Fruit fly (Drosophila melanogaster) whole organism, embryonic: Measurements from ENCODE around the gene Csas.

ENCODE experiments used
- Antp ChIP-seq: fragments of 200-800 bp; sonication (Bioruptor generic); optimal IDR thresholded peaks from 3 replicates; lab custom pipeline; 2016; ENCODE audit warnings: missing biosample characterization, missing genetic modification characterization
- Atf-2 ChIP-seq: fragments of 200-800 bp; sonication (Bioruptor generic); optimal IDR thresholded peaks from 2 replicates; lab custom pipeline; 2016; ENCODE audit warnings: missing biosample characterization, missing genetic modification characterization
- CG10543 ChIP-seq: fragments of 200-800 bp; sonication (Bioruptor generic); optimal IDR thresholded peaks from 3 replicates; lab custom pipeline; 2017; ENCODE audit warnings: missing biosample characterization, mild to moderate bottlenecking, missing genetic modification characterization, moderate library complexity
- CG10565 ChIP-seq: fragments of 200-800 bp; sonication (Bioruptor generic); optimal IDR thresholded peaks from 3 replicates; lab custom pipeline; 2016; ENCODE audit warnings: missing biosample characterization, mild to moderate bottlenecking, missing genetic modification characterization
- CG12155 ChIP-seq: fragments of 200-800 bp; sonication (Bioruptor generic); optimal IDR thresholded peaks from 3 replicates; lab custom pipeline; 2016; ENCODE audit warnings: missing biosample characterization, missing genetic modification characterization
- CG13894 ChIP-seq: fragments of 200-800 bp; sonication (Bioruptor generic); optimal IDR thresholded peaks from 3 replicates; lab custom pipeline; 2018; ENCODE audit warnings: missing biosample characterization, mild to moderate bottlenecking, missing genetic modification characterization, moderate library complexity
- CG14014 ChIP-seq: fragments of 200-800 bp; sonication (Bioruptor generic); IDR thresholded peaks from 2 replicates; pipeline ENCODE4 v1.3.6; 2022; ENCODE audit warnings: missing biosample characterization, missing genetic modification characterization
- CG1603 ChIP-seq: fragments of 200-800 bp; sonication (Bioruptor generic); optimal IDR thresholded peaks from 2 replicates; lab custom pipeline; 2019; ENCODE audit warnings: missing biosample characterization, mild to moderate bottlenecking, missing genetic modification characterization, moderate library complexity
- CG17186 ChIP-seq: fragments of 200-800 bp; sonication (Bioruptor generic); optimal IDR thresholded peaks from 3 replicates; lab custom pipeline; 2017; ENCODE audit warnings: missing biosample characterization, missing genetic modification reagents, missing genetic modification characterization
- CG17328 ChIP-seq: fragments of 200-800 bp; sonication (Bioruptor generic); IDR thresholded peaks from 2 replicates; pipeline ENCODE4 v1.3.6; 2022; ENCODE audit warnings: missing biosample characterization, missing genetic modification characterization
- CG17612 ChIP-seq: fragments of 200-800 bp; sonication (Bioruptor generic); IDR thresholded peaks from 2 replicates; pipeline ENCODE4 v1.3.6; 2022; ENCODE audit warnings: missing biosample characterization, missing genetic modification characterization
- CG17802 ChIP-seq: fragments of 200-800 bp; sonication (Bioruptor generic); optimal IDR thresholded peaks from 2 replicates; lab custom pipeline; 2018; ENCODE audit warnings: missing biosample characterization, mild to moderate bottlenecking, missing genetic modification characterization, moderate library complexity
- CG31388 ChIP-seq: fragments of 200-800 bp; sonication (Bioruptor generic); optimal IDR thresholded peaks from 2 replicates; lab custom pipeline; 2016; ENCODE audit warnings: missing biosample characterization, missing genetic modification characterization
- CG32532 ChIP-seq: fragments of 200-800 bp; sonication (Bioruptor generic); IDR thresholded peaks from 2 replicates; pipeline ENCODE4 v1.3.6; 2022; ENCODE audit warnings: missing biosample characterization, missing genetic modification characterization
- CG3847 ChIP-seq: fragments of 200-800 bp; sonication (Bioruptor generic); IDR thresholded peaks from 2 replicates; pipeline ENCODE4 v1.3.6; 2022; ENCODE audit warnings: missing biosample characterization, missing genetic modification characterization
- CG4617 ChIP-seq: fragments of 200-800 bp; sonication (Bioruptor generic); optimal IDR thresholded peaks from 3 replicates; lab custom pipeline; 2016; ENCODE audit warnings: missing biosample characterization, missing genetic modification characterization, borderline replicate concordance
- D19A ChIP-seq: fragments of 200-800 bp; optimal IDR thresholded peaks from 3 replicates; lab custom pipeline; 2019; ENCODE audit warnings: missing biosample characterization, mild to moderate bottlenecking, missing genetic modification characterization, moderate library complexity
- Dip2 ChIP-seq: fragments of 200-800 bp; sonication (Bioruptor generic); IDR thresholded peaks from 2 replicates; pipeline ENCODE4 v1.3.6; 2022; ENCODE audit warnings: missing biosample characterization, missing genetic modification characterization
- Doc3 ChIP-seq: fragments of 200-800 bp; sonication (Bioruptor generic); IDR thresholded peaks from 3 replicates; pipeline ENCODE4 v1.3.6; 2022; ENCODE audit warnings: missing biosample characterization, missing genetic modification characterization; ENCODE audit not compliant: partially characterized antibody
- Drgx ChIP-seq: fragments of 200-800 bp; sonication (Bioruptor generic); IDR thresholded peaks from 2 replicates; pipeline ENCODE4 v1.3.6; 2022; ENCODE audit warnings: missing biosample characterization, missing genetic modification characterization
- Elba2 ChIP-seq: fragments of 200-800 bp; sonication (Bioruptor generic); optimal IDR thresholded peaks from 3 replicates; lab custom pipeline; 2016; ENCODE audit warnings: missing biosample characterization, missing genetic modification characterization
- NFAT ChIP-seq: fragments of 200-800 bp; sonication (Bioruptor generic); IDR thresholded peaks from 2 replicates; pipeline ENCODE4 v1.3.6; 2022; ENCODE audit warnings: missing biosample characterization, missing genetic modification characterization
- Neu2 ChIP-seq: fragments of 200-800 bp; sonication (Bioruptor generic); optimal IDR thresholded peaks from 3 replicates; lab custom pipeline; 2016; ENCODE audit warnings: missing biosample characterization, missing genetic modification characterization, borderline replicate concordance
- NfI ChIP-seq: fragments of 200-800 bp; sonication (Bioruptor generic); optimal IDR thresholded peaks from 3 replicates; lab custom pipeline; 2018; ENCODE audit warnings: missing biosample characterization, mild to moderate bottlenecking, missing genetic modification characterization, moderate library complexity
- Stat92E ChIP-seq, 3 experiments: fragments of >200 bp in 2 of 3; fragments of 200-800 bp in 1 of 3; sonication (Bioruptor generic) in 1 of 3; optimal IDR thresholded peaks; 2 replicates each; lab custom pipeline; 2017 to 2019; ENCODE audit warnings: missing biosample characterization in 3 of 3, missing genetic modification characterization in 3 of 3, mild to moderate bottlenecking in 1 of 3, moderate library complexity in 1 of 3
- Xrp1 ChIP-seq: fragments of 200-800 bp; sonication (Bioruptor generic); IDR thresholded peaks from 2 replicates; pipeline ENCODE4 v1.3.6; 2022; ENCODE audit warnings: missing biosample characterization, missing genetic modification characterization
- ap ChIP-seq: fragments of 200-800 bp; sonication (Bioruptor generic); IDR thresholded peaks from 2 replicates; pipeline ENCODE4 v1.3.6; 2022; ENCODE audit warnings: missing biosample characterization, missing genetic modification characterization
- cato ChIP-seq: fragments of 200-800 bp; sonication (Bioruptor generic); optimal IDR thresholded peaks from 2 replicates; lab custom pipeline; 2016; ENCODE audit warnings: missing biosample characterization, missing genetic modification characterization, borderline replicate concordance
- ems ChIP-seq: fragments of 200-800 bp; sonication (Bioruptor generic); optimal IDR thresholded peaks from 3 replicates; lab custom pipeline; 2016; ENCODE audit warnings: missing biosample characterization, missing genetic modification characterization
- fd3F ChIP-seq: fragments of 200-800 bp; sonication (Bioruptor generic); optimal IDR thresholded peaks from 2 replicates; lab custom pipeline; 2018; ENCODE audit warnings: missing biosample characterization, mild to moderate bottlenecking, missing genetic modification characterization, moderate library complexity
- grn ChIP-seq: fragments of 200-800 bp; sonication (Bioruptor generic); optimal IDR thresholded peaks from 3 replicates; lab custom pipeline; 2017; ENCODE audit warnings: missing biosample characterization, missing genetic modification characterization
- gsb ChIP-seq: fragments of 200-800 bp; sonication (Bioruptor generic); IDR thresholded peaks from 2 replicates; pipeline ENCODE4 v1.3.6; 2022; ENCODE audit warnings: missing biosample characterization, missing genetic modification characterization
- insv ChIP-seq, 2 experiments: fragments of 200-800 bp; sonication (Bioruptor generic); optimal IDR thresholded peaks; 3 replicates each; lab custom pipeline; 2016 to 2018; ENCODE audit warnings: missing biosample characterization in 2 of 2, missing genetic modification characterization in 2 of 2
- jumu ChIP-seq: fragments of 200-800 bp; sonication (Bioruptor generic); optimal IDR thresholded peaks from 3 replicates; lab custom pipeline; 2016; ENCODE audit warnings: missing biosample characterization, missing genetic modification characterization
- lmd ChIP-seq: fragments of 200-800 bp; sonication (Bioruptor generic); IDR thresholded peaks from 2 replicates; pipeline ENCODE4 v1.3.6; 2022; ENCODE audit warnings: missing biosample characterization, missing genetic modification characterization
- lov ChIP-seq, 2 experiments: fragments of 200-800 bp in 1 of 2; fragments of >200 bp in 1 of 2; sonication (Bioruptor generic) in 1 of 2; IDR thresholded peaks in 1 of 2; optimal IDR thresholded peaks in 1 of 2; 2 replicates in 1 of 2; 3 replicates in 1 of 2; pipeline versions ENCODE4 v1.3.6 to Lab custom; 2017 to 2022; ENCODE audit warnings: missing biosample characterization in 1 of 2, missing genetic modification characterization in 1 of 2
- pb ChIP-seq: fragments of 200-800 bp; sonication (Bioruptor generic); optimal IDR thresholded peaks from 3 replicates; lab custom pipeline; 2016; ENCODE audit warnings: missing biosample characterization, missing genetic modification characterization
- phol ChIP-seq: fragments of 200-800 bp; sonication (Bioruptor generic); optimal IDR thresholded peaks from 3 replicates; lab custom pipeline; 2018; ENCODE audit warnings: missing biosample characterization, mild to moderate bottlenecking, missing genetic modification characterization, moderate library complexity
- pum ChIP-seq: fragments of 200-800 bp; sonication (Bioruptor generic); optimal IDR thresholded peaks from 2 replicates; lab custom pipeline; 2016; ENCODE audit warnings: missing biosample characterization, missing genetic modification characterization
- ranshi ChIP-seq: fragments of 200-800 bp; sonication (Bioruptor generic); IDR thresholded peaks from 2 replicates; pipeline ENCODE4 v1.3.6; 2022; ENCODE audit warnings: missing biosample characterization, missing genetic modification characterization
- row ChIP-seq: fragments of 200-800 bp; sonication (Bioruptor generic); IDR thresholded peaks from 3 replicates; pipeline ENCODE4 v1.3.6; 2022; ENCODE audit warnings: missing biosample characterization, missing genetic modification characterization
- salm ChIP-seq: fragments of 200-800 bp; sonication (Bioruptor generic); optimal IDR thresholded peaks from 2 replicates; lab custom pipeline; 2018; ENCODE audit warnings: missing biosample characterization, mild to moderate bottlenecking, missing genetic modification characterization
- sr ChIP-seq: fragments of 200-800 bp; sonication (Bioruptor generic); IDR thresholded peaks from 3 replicates; pipeline ENCODE4 v1.3.6; 2022; ENCODE audit warnings: missing biosample characterization, missing genetic modification characterization
- tap ChIP-seq: fragments of 200-800 bp; optimal IDR thresholded peaks from 3 replicates; lab custom pipeline; 2019; ENCODE audit warnings: missing biosample characterization, mild to moderate bottlenecking, missing genetic modification characterization, moderate library complexity
- tgo ChIP-seq: fragments of 200-800 bp; sonication (Bioruptor generic); IDR thresholded peaks from 3 replicates; pipeline ENCODE4 v1.3.6; 2022; ENCODE audit warnings: missing biosample characterization, missing genetic modification characterization
- unc-4 ChIP-seq: fragments of 200-800 bp; sonication (Bioruptor generic); IDR thresholded peaks from 2 replicates; pipeline ENCODE4 v1.3.6; 2022; ENCODE audit warnings: missing biosample characterization, missing genetic modification characterization; ENCODE audit not compliant: partially characterized antibody
- yki ChIP-seq: fragments of >200 bp; optimal IDR thresholded peaks from 3 replicates; lab custom pipeline; 2018

The Csas gene

DNA sequence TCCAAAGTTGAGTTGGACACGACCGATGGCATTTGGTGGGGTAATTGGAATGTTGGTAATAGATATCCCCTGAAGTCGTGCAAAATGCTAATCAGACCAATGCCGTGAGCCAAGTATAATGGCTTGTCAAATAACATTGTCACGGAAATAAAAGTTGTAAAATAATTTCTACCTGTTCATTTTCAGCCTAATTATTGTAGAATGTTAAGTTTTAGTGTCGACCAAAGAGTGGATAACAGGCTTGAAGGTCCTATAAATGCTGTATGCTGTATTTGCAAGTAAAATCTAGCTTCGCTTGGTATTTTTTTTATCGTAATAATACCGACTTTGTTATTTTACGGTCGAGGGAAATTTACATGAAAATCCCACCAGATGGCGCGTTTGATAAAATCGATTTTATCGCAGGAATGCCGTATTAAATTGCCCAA lies 15.7 kb upstream of the Csas start (continued):
- TF ChIP-seq lmd (GFP tag; lab: Robert Waterston, UW): no peak
- TF ChIP-seq unc-4 (GFP tag; lab: Robert Waterston, UW): peak; percentile 55; the same call in 1 of the 2 replicates
- TF ChIP-seq CG31388 (GFP tag; lab: Kevin White, UChicago): no peak
- TF ChIP-seq phol (tag; lab: Kevin White, UChicago): peak; percentile 8
- TF ChIP-seq CG13894 (tag; lab: Kevin White, UChicago): peak; percentile 89
- TF ChIP-seq ranshi (GFP tag; lab: Robert Waterston, UW): no peak
- TF ChIP-seq ems (GFP tag; lab: Kevin White, UChicago): no peak
- TF ChIP-seq CG12155 (GFP tag; lab: Kevin White, UChicago): no peak
- no peak for TF ChIP-seq CG17186 (GFP tag; lab: Kevin White, UChicago)
- no peak for TF ChIP-seq cato (GFP tag; lab: Kevin White, UChicago)
- no peak for TF ChIP-seq Elba2 (GFP tag; lab: Kevin White, UChicago)
- TF ChIP-seq CG17328 (GFP tag; lab: Robert Waterston, UW): 0 out of 2 replicates have a peak, but pooled peaks have one; percentile 24
- TF ChIP-seq Neu2 (GFP tag; lab: Kevin White, UChicago): no peak
- TF ChIP-seq Stat92E (GFP tag; optimal IDR thresholded peaks at IDR 0.05; lab: Kevin White, UChicago): no peak
- no peak for TF ChIP-seq CG17802

DNA sequence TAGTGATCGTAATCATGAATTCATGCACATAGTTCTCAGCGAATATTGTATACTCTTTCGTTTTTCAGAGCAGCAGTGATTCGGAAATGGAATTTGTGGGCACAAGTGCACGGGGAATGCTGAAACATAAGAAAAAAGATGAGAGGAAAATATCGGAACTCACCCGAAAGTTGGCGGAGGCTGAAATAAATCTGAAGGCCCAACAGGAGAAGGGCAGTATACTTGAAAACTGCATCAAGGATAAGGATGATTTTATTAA lies 14.4 kb upstream of the Csas start:
- peak; percentile 3; the same call in 1 of the 2 replicates for TF ChIP-seq Drgx (GFP tag; lab: Robert Waterston, UW)
- TF ChIP-seq CG14014 (GFP tag; lab: Robert Waterston, UW): no peak
- no peak for TF ChIP-seq yki (lab: Kevin White, UChicago)
- TF ChIP-seq salm (tag; lab: Kevin White, UChicago): no peak
- peak; percentile 47 for TF ChIP-seq grn (GFP tag; lab: Kevin White, UChicago)
- TF ChIP-seq D19A: peak; percentile 97
- no peak for TF ChIP-seq CG10565 (GFP tag; lab: Kevin White, UChicago)
- TF ChIP-seq tap (tag; lab: Kevin White, UChicago): no peak
- TF ChIP-seq CG1603 (tag; lab: Kevin White, UChicago): peak; percentile 5
- peak; percentile 40; the same call in 1 of the 3 replicates for TF ChIP-seq row
- no peak for TF ChIP-seq lov (optimal IDR thresholded peaks at IDR 0.05; lab: Kevin White, UChicago)
- 0 out of 3 replicates have a peak, but pooled peaks have one; percentile 36 for TF ChIP-seq lov (GFP tag; IDR thresholded peaks at IDR 0.05; lab: Robert Waterston, UW)
- no peak for TF ChIP-seq CG4617 (GFP tag; lab: Kevin White, UChicago)
- TF ChIP-seq pb (GFP tag; lab: Kevin White, UChicago): no peak
- TF ChIP-seq, all 482 proteins: peak for 6

DNA sequence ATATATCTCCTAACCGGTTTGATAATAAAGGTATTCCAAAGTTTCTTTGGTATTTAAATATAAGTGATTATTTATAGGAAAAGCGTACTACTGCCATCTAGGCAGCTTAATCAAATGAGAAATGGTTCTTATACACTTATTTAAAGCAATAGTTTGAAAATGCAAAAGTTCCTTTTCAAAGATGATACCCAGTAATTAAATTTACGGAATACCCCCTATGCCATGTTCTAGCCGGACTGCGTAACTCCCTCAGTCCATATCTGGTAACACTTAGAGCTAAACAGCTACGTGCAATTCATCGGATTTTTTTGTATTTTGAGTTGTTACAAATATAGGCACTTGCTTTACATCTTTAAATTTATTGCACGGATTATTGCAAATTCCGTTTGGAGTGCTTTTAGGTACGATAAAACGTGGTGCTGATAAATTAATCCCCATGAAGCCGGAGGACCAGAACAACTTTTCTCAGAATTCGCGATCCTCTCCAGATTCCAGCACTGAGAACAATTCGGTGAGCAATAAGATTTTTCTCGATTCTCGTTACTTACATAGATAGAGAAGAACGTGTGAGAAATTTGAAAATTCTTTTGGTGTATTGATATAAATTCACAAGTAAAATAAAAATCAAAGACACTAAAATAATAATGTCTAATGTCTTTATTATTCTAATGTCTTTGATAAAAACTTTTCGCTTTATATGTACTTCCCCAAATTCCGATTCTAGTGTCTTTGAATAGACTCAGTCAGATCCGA lies 13.9 kb upstream of the Csas start, which contains the start of gene CG7668:
Gene CG7668, plus strand, starts transcription at position 255 of the 753 bp plus-strand sequence.
- TF ChIP-seq fd3F (GFP tag; lab: Kevin White, UChicago) (peak; percentile 81), jumu (GFP tag; lab: Kevin White, UChicago) (peak; percentile 85), gsb (GFP tag; lab: Robert Waterston, UW) (peak; percentile 70), ap (GFP tag; lab: Robert Waterston, UW) (peak; percentile 86), Dip2 (GFP tag; lab: Robert Waterston, UW) (no peak), Atf-2 (GFP tag; lab: Kevin White, UChicago) (peak; percentile 79), sr (GFP tag; lab: Robert Waterston, UW) (no peak), Xrp1 (GFP tag; lab: Robert Waterston, UW) (peak; percentile 93), CG17612 (no peak; the same call in 1 of the 2 replicates), row (peak; percentile 94), pum (peak; percentile 87), CG10543 (peak; percentile 87), insv (GFP tag; optimal IDR thresholded peaks at IDR 0.05; lab: Kevin White, UChicago) (peak in 1 of 2 experiments; percentile 64), CG32532 (GFP tag; lab: Robert Waterston, UW) (peak; percentile 94), Doc3 (GFP tag; lab: Robert Waterston, UW) (no peak), NfI (GFP tag; lab: Kevin White, UChicago) (peak; percentile 89), tgo (GFP tag; lab: Robert Waterston, UW) (peak; percentile 87), CG3847 (peak; percentile 86), NFAT (no peak; the same call in 1 of the 2 replicates), Antp (peak; percentile 82)
